Fruit fly (Drosophila melanogaster): Measurements from ENCODE around the gene CG6845.

DNA sequence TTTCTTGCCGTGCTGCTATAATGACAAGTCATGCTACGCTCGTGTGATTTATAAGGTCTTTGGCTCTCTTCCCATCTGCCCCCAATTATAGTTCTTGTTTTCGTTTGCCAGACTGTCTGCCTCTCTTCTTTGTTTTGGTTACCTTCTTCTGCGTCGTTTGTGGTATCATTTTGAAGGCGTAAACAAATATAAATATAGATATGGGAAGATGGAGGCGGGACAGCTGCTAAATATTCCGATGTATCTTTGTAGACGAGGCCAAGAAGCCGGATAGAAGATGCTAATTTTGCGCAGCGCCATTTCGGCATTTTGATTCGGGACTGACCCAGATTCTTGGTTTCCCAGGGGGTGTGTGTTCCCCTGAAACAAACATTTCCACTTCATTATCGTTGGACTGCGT lies 26.8 kb upstream of the CG6845 start:
- TF ChIP-seq CG13204 (GFP tag; optimal IDR thresholded peaks at IDR 0.05), result no peak
- no peak for TF ChIP-seq EcR (GFP tag; optimal IDR thresholded peaks at IDR 0.05)
- TF ChIP-seq CG34367 (tag; optimal IDR thresholded peaks at IDR 0.05), result no peak
- TF ChIP-seq rn (GFP tag; IDR thresholded peaks at IDR 0.05), result no peak
- TF ChIP-seq CG8159 (tag; optimal IDR thresholded peaks at IDR 0.05), result no peak
- TF ChIP-seq Pif1B (GFP tag; optimal IDR thresholded peaks at IDR 0.05), result no peak
- TF ChIP-seq CG12605 (GFP tag; IDR thresholded peaks at IDR 0.05), result no peak
